Worm (Caenorhabditis elegans) whole organism, early embryonic: ENCODE results near the gene M04D8.7.

ENCODE experiments used
- B0310.2 ChIP-seq: sonication (generic microtip); optimal IDR thresholded peaks from 2 replicates; lab custom pipeline; 2016; ENCODE audit warnings: mild to moderate bottlenecking, missing genetic modification characterization, missing compliant biosample characterization
- F13C5.2 ChIP-seq: sonication (generic microtip); optimal IDR thresholded peaks from 2 replicates; lab custom pipeline; 2017; ENCODE audit warnings: mild to moderate bottlenecking, missing genetic modification characterization, inconsistent platforms, missing compliant biosample characterization
- aly-1 ChIP-seq: sonication (generic microtip); optimal IDR thresholded peaks from 2 replicates; lab custom pipeline; 2016; ENCODE audit warnings: missing genetic modification characterization, missing compliant biosample characterization
- ama-1 ChIP-seq: fragments of 150-350 bp; optimal IDR thresholded peaks from 2 replicates; lab custom pipeline; 2014
- ceh-13 ChIP-seq: fragments of 200-800 bp; sonication (Bioruptor generic); optimal IDR thresholded peaks from 2 replicates; lab custom pipeline; 2018; ENCODE audit warnings: mild to moderate bottlenecking, missing genetic modification characterization, missing compliant biosample characterization
- ceh-36 ChIP-seq: sonication (generic microtip); optimal IDR thresholded peaks from 2 replicates; lab custom pipeline; 2016; ENCODE audit warnings: missing genetic modification characterization, inconsistent platforms, missing compliant biosample characterization
- ets-7 ChIP-seq: sonication (generic microtip); optimal IDR thresholded peaks from 2 replicates; lab custom pipeline; 2016; ENCODE audit warnings: missing genotype, missing genetic modification characterization, missing compliant biosample characterization
- flt-1 ChIP-seq: fragments of 200-800 bp; sonication (Bioruptor generic); IDR thresholded peaks from 2 replicates; pipeline ENCODE4 v1.3.6; 2022; ENCODE audit warnings: missing genetic modification characterization, missing compliant biosample characterization
- hmbx-1 ChIP-seq: sonication (generic microtip); optimal IDR thresholded peaks from 2 replicates; lab custom pipeline; 2016; ENCODE audit warnings: mild to moderate bottlenecking, missing genetic modification characterization, missing compliant biosample characterization
- hmg-4 ChIP-seq: fragments of 200-800 bp; sonication (Bioruptor generic); optimal IDR thresholded peaks from 2 replicates; lab custom pipeline; 2018; ENCODE audit warnings: mild to moderate bottlenecking, missing genetic modification characterization, missing compliant biosample characterization
- hnd-1 ChIP-seq: sonication (generic microtip); optimal IDR thresholded peaks from 2 replicates; lab custom pipeline; 2016; ENCODE audit warnings: missing genetic modification characterization, missing compliant biosample characterization
- pes-1 ChIP-seq: fragments of 200-800 bp; sonication (Bioruptor generic); IDR thresholded peaks from 2 replicates; pipeline ENCODE4 v1.3.6; 2022; ENCODE audit warnings: missing genetic modification reagents, missing genetic modification characterization, missing compliant biosample characterization
- scrt-1 ChIP-seq: fragments of 200-800 bp; sonication (Bioruptor generic); IDR thresholded peaks from 2 replicates; pipeline ENCODE4 v1.3.6; 2022; ENCODE audit warnings: missing genetic modification characterization, missing compliant biosample characterization
- sea-1 ChIP-seq: fragments of 200-800 bp; sonication (Bioruptor generic); conservative IDR thresholded peaks from 2 replicates; pipeline ENCODE4 v1.3.6; 2022; ENCODE audit warnings: missing genetic modification characterization, missing compliant biosample characterization
- tbx-11 ChIP-seq: fragments of 200-800 bp; sonication (Bioruptor generic); IDR thresholded peaks from 2 replicates; pipeline ENCODE4 v1.3.6; 2022; ENCODE audit warnings: missing genetic modification characterization, missing compliant biosample characterization
- tbx-37 ChIP-seq: fragments of 200-800 bp; sonication (Bioruptor generic); conservative IDR thresholded peaks from 2 replicates; pipeline ENCODE4 v1.3.6; 2022; ENCODE audit warnings: missing genetic modification reagents, missing genetic modification characterization, missing compliant biosample characterization
- tra-4 ChIP-seq: sonication (generic microtip); optimal IDR thresholded peaks from 2 replicates; lab custom pipeline; 2017; ENCODE audit warnings: missing genetic modification characterization, missing compliant biosample characterization

The M04D8.7 gene

DNA sequence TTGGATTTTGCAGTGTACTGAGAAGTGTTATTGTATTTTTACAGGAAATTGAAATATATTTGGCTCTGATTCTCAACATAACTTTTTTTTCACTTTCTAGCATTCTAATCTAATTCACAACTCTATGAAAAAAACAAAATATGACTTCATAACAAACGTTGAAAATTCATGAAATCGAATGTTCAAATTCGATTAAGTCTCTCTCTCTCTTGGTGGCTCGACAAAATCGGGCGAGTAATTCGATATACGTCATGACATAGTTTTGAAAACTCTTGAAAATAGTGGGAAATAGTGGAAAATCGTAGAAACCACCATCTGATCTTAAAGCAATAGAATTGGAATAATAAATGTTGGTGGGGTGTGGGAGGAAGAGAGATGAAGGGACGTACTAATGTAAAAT, 19.2 kb upstream of the M04D8.7 start:
- no peak for TF ChIP-seq sea-1 (GFP tag; lab: Robert Waterston, UW)
- no peak for TF ChIP-seq ceh-13 (GFP tag; lab: Kevin White, UChicago)
- TF ChIP-seq ets-7 (tag; lab: Kevin White, UChicago), result no peak
- TF ChIP-seq ceh-36 (tag; lab: Kevin White, UChicago), result no peak
- no peak for TF ChIP-seq aly-1
- no peak for TF ChIP-seq pes-1
- TF ChIP-seq tbx-37, result no peak
- no peak for TF ChIP-seq scrt-1 (GFP tag; lab: Robert Waterston, UW)

- TF ChIP-seq ceh-13 (GFP tag; lab: Kevin White, UChicago), result no peak
Observed at ce11 chrIII:10023452-10023851, 13.8 kb upstream of the M04D8.7 start, which contains the start of gene ins-21. Gene ins-21, plus strand, starts transcription at chrIII:10023752.

DNA sequence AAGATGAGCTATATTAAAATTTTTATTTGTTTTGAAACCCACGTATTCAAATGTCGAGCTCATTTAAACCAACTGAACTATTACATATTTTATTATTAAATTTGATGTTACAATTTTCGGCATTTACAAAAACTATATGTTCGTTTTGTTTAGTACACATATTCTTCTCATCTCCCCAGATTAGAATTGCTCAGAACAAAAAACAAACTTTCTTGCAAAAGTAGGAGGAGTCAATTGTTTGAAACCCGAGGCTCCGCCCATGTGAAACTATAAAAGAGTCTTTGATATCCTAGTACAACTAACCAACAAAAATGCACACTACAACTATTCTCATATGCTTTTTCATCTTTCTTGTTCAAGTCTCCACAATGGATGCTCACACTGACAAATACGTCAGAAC, 11.3 kb upstream of the M04D8.7 start, which contains the start of gene ins-22:
TSS of gene ins-22 (plus strand) at position 301 of the 400 bp plus-strand sequence.
- no peak for TF ChIP-seq tra-4 (tag; lab: Kevin White, UChicago)
- no peak for TF ChIP-seq sea-1 (GFP tag; lab: Robert Waterston, UW)
- no peak for TF ChIP-seq ama-1
- TF ChIP-seq hmg-4, result no peak
- TF ChIP-seq hmbx-1 (tag; lab: Kevin White, UChicago), result no peak
- TF ChIP-seq B0310.2 (tag; lab: Kevin White, UChicago), result no peak
- no peak for TF ChIP-seq aly-1
- no peak for TF ChIP-seq flt-1 (GFP tag; lab: Robert Waterston, UW)
- TF ChIP-seq pes-1, result no peak
- no peak for TF ChIP-seq tbx-11 (GFP tag; lab: Robert Waterston, UW)
- TF ChIP-seq ceh-13 (GFP tag; lab: Kevin White, UChicago), result no peak
- TF ChIP-seq ets-7 (tag; lab: Kevin White, UChicago), result no peak

DNA sequence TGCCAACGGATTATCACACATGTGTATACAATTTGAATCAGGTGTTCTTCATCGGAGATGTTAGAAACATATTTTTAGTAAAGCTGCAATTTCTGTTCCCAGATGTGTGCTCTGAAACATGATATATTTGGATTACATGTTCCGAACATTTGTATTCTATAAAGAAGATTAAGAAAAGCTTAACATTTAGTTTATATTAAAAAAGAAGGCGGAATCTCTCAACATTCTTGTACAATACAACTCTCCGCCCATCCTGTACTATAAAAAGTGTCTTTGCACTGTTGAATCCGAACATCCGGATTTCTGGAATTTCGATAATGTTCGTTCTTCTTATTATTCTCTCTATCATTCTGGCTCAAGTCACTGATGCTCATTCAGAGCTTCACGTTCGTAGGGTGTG, 9.3 kb upstream of the M04D8.7 start, which contains the start of gene ins-23:
TSS of gene ins-23 (plus strand) at position 301 of the 400 bp plus-strand sequence.
- TF ChIP-seq hmg-4, result no peak
- TF ChIP-seq sea-1 (GFP tag; lab: Robert Waterston, UW), result no peak
- no peak for TF ChIP-seq tbx-37
- TF ChIP-seq F13C5.2 (tag; lab: Kevin White, UChicago), result no peak
- TF ChIP-seq hnd-1 (tag; lab: Kevin White, UChicago), result no peak
- no peak for TF ChIP-seq tra-4 (tag; lab: Kevin White, UChicago)
- no peak for TF ChIP-seq ceh-36 (tag; lab: Kevin White, UChicago)
- no peak for TF ChIP-seq B0310.2 (tag; lab: Kevin White, UChicago)

DNA sequence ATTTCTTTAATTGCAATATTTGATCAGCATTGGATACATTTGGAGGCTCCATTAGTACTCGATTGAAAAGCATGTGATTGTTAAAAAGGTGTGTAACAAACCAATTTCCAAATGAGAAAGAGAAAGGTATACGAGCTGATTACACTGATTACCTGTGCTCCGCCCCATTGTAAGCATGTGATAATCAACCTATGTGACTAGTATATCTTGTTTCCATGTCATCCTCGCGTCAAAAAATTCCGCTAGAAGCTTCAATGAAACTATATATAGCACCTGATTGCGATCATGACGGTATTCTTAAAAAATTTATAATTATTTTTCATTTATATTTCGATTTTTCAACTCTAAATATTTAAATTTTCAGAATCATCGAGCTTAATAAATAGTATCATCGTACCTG, 6.7 kb upstream of the M04D8.7 start, which contains the start of gene M04D8.4:
TSS of gene M04D8.4 (minus strand) at position 101 of the 400 bp plus-strand sequence.
- no peak for TF ChIP-seq hnd-1 (tag; lab: Kevin White, UChicago)
- TF ChIP-seq pes-1, result no peak
- no peak for TF ChIP-seq ets-7 (tag; lab: Kevin White, UChicago)
- no peak for TF ChIP-seq hmbx-1 (tag; lab: Kevin White, UChicago)
- no peak for TF ChIP-seq ceh-36 (tag; lab: Kevin White, UChicago)

ce11 chrIII:10033213-10033612, 4.0 kb upstream of the M04D8.7 start, which contains the start of gene M04D8.5:
Gene M04D8.5, minus strand, starts transcription at chrIII:10033313.
- TF ChIP-seq ama-1 (no peak), F13C5.2 (tag; lab: Kevin White, UChicago) (no peak), ets-7 (tag; lab: Kevin White, UChicago) (no peak), tbx-11 (GFP tag; lab: Robert Waterston, UW) (no peak), aly-1 (no peak)

DNA sequence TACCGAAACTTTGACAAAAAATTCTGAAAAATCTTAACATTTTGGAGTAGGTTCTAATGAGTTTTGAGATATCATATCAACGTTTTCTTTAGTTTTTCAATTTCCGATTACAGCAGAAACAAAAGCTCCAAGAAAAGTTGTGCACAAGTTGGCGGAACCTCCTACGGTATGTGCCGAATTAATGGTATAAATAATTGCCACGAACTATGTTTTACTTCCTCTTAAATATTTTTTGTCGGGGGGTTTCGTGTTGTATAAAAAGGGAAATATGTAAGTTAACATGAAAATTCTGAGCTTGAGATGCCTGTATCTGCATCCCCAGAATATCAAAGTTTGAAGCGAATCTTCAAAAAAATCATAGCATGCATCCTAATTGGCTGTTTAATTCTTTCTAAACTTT, 3.4 kb upstream of the M04D8.7 start, which contains the start of gene M04D8.8:
TSS of gene M04D8.8 (plus strand) at position 301 of the 400 bp plus-strand sequence.
- TF ChIP-seq B0310.2 (tag; lab: Kevin White, UChicago) (no peak), aly-1 (no peak), ceh-13 (GFP tag; lab: Kevin White, UChicago) (no peak), tbx-11 (GFP tag; lab: Robert Waterston, UW) (no peak), F13C5.2 (tag; lab: Kevin White, UChicago) (no peak), hnd-1 (tag; lab: Kevin White, UChicago) (no peak), tbx-37 (no peak), ceh-36 (tag; lab: Kevin White, UChicago) (no peak), pes-1 (no peak), ama-1 (no peak), scrt-1 (GFP tag; lab: Robert Waterston, UW) (no peak), ets-7 (tag; lab: Kevin White, UChicago) (no peak)

- TF ChIP-seq sea-1 (GFP tag; lab: Robert Waterston, UW) (no peak), hmbx-1 (tag; lab: Kevin White, UChicago) (no peak), scrt-1 (GFP tag; lab: Robert Waterston, UW) (no peak), tra-4 (tag; lab: Kevin White, UChicago) (no peak), hmg-4 (no peak), ceh-13 (GFP tag; lab: Kevin White, UChicago) (no peak), tbx-11 (GFP tag; lab: Robert Waterston, UW) (no peak), F13C5.2 (tag; lab: Kevin White, UChicago) (no peak), pes-1 (no peak), B0310.2 (tag; lab: Kevin White, UChicago) (no peak), ceh-36 (tag; lab: Kevin White, UChicago) (no peak), ets-7 (tag; lab: Kevin White, UChicago) (no peak)
Observed at ce11 chrIII:10035783-10036182, 1.5 kb upstream of the M04D8.7 start, which contains the start of gene xbx-3. Gene xbx-3, plus strand, starts transcription at chrIII:10035945.
